Fruit fly (Drosophila melanogaster) whole organism, embryonic: ENCODE results near the gene CG7565.

Source experiments
- Aef1 ChIP-seq: fragments of 200-800 bp; sonication (Bioruptor generic); IDR thresholded peaks from 3 replicates; pipeline ENCODE4 v1.3.6; 2022; ENCODE audit warnings: missing biosample characterization, missing genetic modification characterization
- Antp ChIP-seq: fragments of 200-800 bp; sonication (Bioruptor generic); optimal IDR thresholded peaks from 3 replicates; lab custom pipeline; 2016; ENCODE audit warnings: missing biosample characterization, missing genetic modification characterization
- Atf3 ChIP-seq: fragments of 200-800 bp; sonication (Bioruptor generic); optimal IDR thresholded peaks from 3 replicates; lab custom pipeline; 2016; ENCODE audit warnings: missing biosample characterization, missing genetic modification characterization
- Atf6 ChIP-seq: fragments of 200-800 bp; sonication (Bioruptor generic); IDR thresholded peaks from 2 replicates; pipeline ENCODE4 v1.3.6; 2022; ENCODE audit warnings: missing biosample characterization, missing genetic modification characterization
- Awh ChIP-seq: fragments of 200-800 bp; sonication (Bioruptor generic); IDR thresholded peaks from 2 replicates; pipeline ENCODE4, ENCODE4 v1.3.6; 2022; ENCODE audit warnings: missing biosample characterization, missing genetic modification characterization
- Bteb2 ChIP-seq: fragments of 200-800 bp; sonication (Bioruptor generic); optimal IDR thresholded peaks from 2 replicates; lab custom pipeline; 2016; ENCODE audit warnings: missing biosample characterization, missing genetic modification characterization
- CG11085 ChIP-seq: fragments of 200-800 bp; sonication (Bioruptor generic); IDR thresholded peaks from 2 replicates; pipeline ENCODE4 v1.3.6; 2022; ENCODE audit warnings: missing biosample characterization, missing genetic modification characterization
- CG12155 ChIP-seq: fragments of 200-800 bp; sonication (Bioruptor generic); optimal IDR thresholded peaks from 3 replicates; lab custom pipeline; 2016; ENCODE audit warnings: missing biosample characterization, missing genetic modification characterization
- CG1233 ChIP-seq: fragments of 200-800 bp; sonication (Bioruptor generic); optimal IDR thresholded peaks from 4 replicates; lab custom pipeline; 2018; ENCODE audit warnings: missing biosample characterization, mild to moderate bottlenecking, missing genetic modification characterization
- CG12769 ChIP-seq: fragments of 200-800 bp; sonication (Bioruptor generic); optimal IDR thresholded peaks from 2 replicates; lab custom pipeline; 2019; ENCODE audit warnings: missing biosample characterization, mild to moderate bottlenecking, missing genetic modification characterization, moderate library complexity
- CG13894 ChIP-seq: fragments of 200-800 bp; sonication (Bioruptor generic); optimal IDR thresholded peaks from 3 replicates; lab custom pipeline; 2018; ENCODE audit warnings: missing biosample characterization, mild to moderate bottlenecking, missing genetic modification characterization, moderate library complexity
- CG16779 ChIP-seq: fragments of 200-800 bp; sonication (Bioruptor generic); IDR thresholded peaks from 2 replicates; pipeline ENCODE4 v1.3.6; 2022; ENCODE audit warnings: missing biosample characterization, missing genetic modification characterization
- CG17359 ChIP-seq: fragments of 200-800 bp; sonication (Bioruptor generic); optimal IDR thresholded peaks from 3 replicates; lab custom pipeline; 2018; ENCODE audit warnings: missing biosample characterization, mild to moderate bottlenecking, missing genetic modification characterization, moderate library complexity
- CG2116 ChIP-seq: fragments of 200-800 bp; sonication (Bioruptor generic); optimal IDR thresholded peaks from 3 replicates; lab custom pipeline; 2018; ENCODE audit warnings: missing biosample characterization, mild to moderate bottlenecking, missing genetic modification characterization
- CG2202 ChIP-seq: fragments of 200-800 bp; sonication (Bioruptor generic); optimal IDR thresholded peaks from 2 replicates; lab custom pipeline; 2018; ENCODE audit warnings: missing biosample characterization, mild to moderate bottlenecking, missing genetic modification characterization
- CG7839 ChIP-seq: fragments of 200-800 bp; sonication (Bioruptor generic); optimal IDR thresholded peaks from 3 replicates; lab custom pipeline; 2018; ENCODE audit warnings: missing biosample characterization, mild to moderate bottlenecking, missing genetic modification characterization, moderate library complexity
- CG7928 ChIP-seq: fragments of 200-800 bp; sonication (Bioruptor generic); optimal IDR thresholded peaks from 2 replicates; lab custom pipeline; 2017; ENCODE audit warnings: missing biosample characterization, mild to moderate bottlenecking, missing genetic modification characterization
- CG7963 ChIP-seq: fragments of 200-800 bp; sonication (Bioruptor generic); IDR thresholded peaks from 3 replicates; pipeline ENCODE4 v1.3.6; 2022; ENCODE audit warnings: missing biosample characterization, missing genetic modification characterization; ENCODE audit not compliant: partially characterized antibody
- CG8924 ChIP-seq: fragments of 200-800 bp; optimal IDR thresholded peaks from 3 replicates; lab custom pipeline; 2019; ENCODE audit warnings: missing biosample characterization, mild to moderate bottlenecking, missing genetic modification characterization, moderate library complexity
- D ChIP-seq, 2 experiments: fragments of 200-800 bp in 1 of 2; fragments of >200 bp in 1 of 2; sonication (Bioruptor generic) in 1 of 2; optimal IDR thresholded peaks; 2 replicates in 1 of 2; 3 replicates in 1 of 2; lab custom pipeline; 2017; ENCODE audit warnings: mild to moderate bottlenecking in 1 of 2, missing biosample characterization in 1 of 2, missing genetic modification characterization in 1 of 2, missing genetic modification reagents in 1 of 2
- E2f2 ChIP-seq: fragments of 200-800 bp; sonication (Bioruptor generic); IDR thresholded peaks from 2 replicates; pipeline ENCODE4 v1.3.6; 2022; ENCODE audit warnings: missing biosample characterization, missing genetic modification characterization
- ERR ChIP-seq: fragments of 200-800 bp; sonication (Bioruptor generic); optimal IDR thresholded peaks from 2 replicates; lab custom pipeline; 2016; ENCODE audit warnings: missing biosample characterization, missing genetic modification characterization
- Gsc ChIP-seq: fragments of 200-800 bp; sonication (Bioruptor generic); IDR thresholded peaks from 2 replicates; pipeline ENCODE4 v1.3.6; 2022; ENCODE audit warnings: missing biosample characterization, missing genetic modification characterization
- Hr39 ChIP-seq: fragments of >200 bp; optimal IDR thresholded peaks from 2 replicates; lab custom pipeline; 2017
- Hr78 ChIP-seq, 2 experiments: fragments of 200-800 bp in 1 of 2; fragments of >200 bp in 1 of 2; sonication (Bioruptor generic) in 1 of 2; optimal IDR thresholded peaks; 2 replicates each; lab custom pipeline; 2017 to 2019; ENCODE audit warnings: missing biosample characterization in 2 of 2, missing genetic modification characterization in 2 of 2, mild to moderate bottlenecking in 1 of 2, moderate library complexity in 1 of 2
- MESR4 ChIP-seq: fragments of 200-800 bp; sonication (Bioruptor generic); optimal IDR thresholded peaks from 2 replicates; lab custom pipeline; 2018; ENCODE audit warnings: missing biosample characterization, mild to moderate bottlenecking, missing genetic modification characterization, moderate library complexity
- Myb ChIP-seq: fragments of 200-800 bp; sonication (Bioruptor generic); optimal IDR thresholded peaks from 2 replicates; lab custom pipeline; 2016; ENCODE audit warnings: missing biosample characterization, missing genetic modification characterization
- NK7.1 ChIP-seq: fragments of 200-800 bp; sonication (Bioruptor generic); optimal IDR thresholded peaks from 3 replicates; lab custom pipeline; 2016; ENCODE audit warnings: missing biosample characterization, missing genetic modification characterization
- Oli ChIP-seq: fragments of 200-800 bp; sonication (Bioruptor generic); optimal IDR thresholded peaks from 2 replicates; lab custom pipeline; 2018; ENCODE audit warnings: missing biosample characterization, mild to moderate bottlenecking, missing genetic modification characterization, moderate library complexity
- Ptx1 ChIP-seq: fragments of 200-800 bp; sonication (Bioruptor generic); IDR thresholded peaks from 2 replicates; pipeline ENCODE4 v1.3.6; 2022; ENCODE audit warnings: missing biosample characterization, missing genetic modification characterization
- Six4 ChIP-seq: fragments of 200-800 bp; sonication (Bioruptor generic); optimal IDR thresholded peaks from 2 replicates; lab custom pipeline; 2016; ENCODE audit warnings: missing biosample characterization, missing genetic modification characterization
- Trl ChIP-seq, 3 experiments: fragments of >200 bp in 2 of 3; fragments of 200-800 bp in 1 of 3; sonication (Bioruptor generic) in 1 of 3; optimal IDR thresholded peaks; 2 replicates in 1 of 3; 3 replicates in 2 of 3; lab custom pipeline; 2016 to 2017; ENCODE audit warnings: missing biosample characterization in 1 of 3, missing genetic modification characterization in 1 of 3
- ac ChIP-seq: fragments of 200-800 bp; sonication (Bioruptor generic); optimal IDR thresholded peaks from 3 replicates; lab custom pipeline; 2017; ENCODE audit warnings: missing biosample characterization, mild to moderate bottlenecking, missing genetic modification characterization
- ase ChIP-seq: fragments of 200-800 bp; sonication (Bioruptor generic); IDR thresholded peaks from 3 replicates; pipeline ENCODE4 v1.3.6; 2022; ENCODE audit warnings: missing biosample characterization, missing genetic modification characterization
- ash1 ChIP-seq: fragments of 200-800 bp; sonication (Bioruptor generic); optimal IDR thresholded peaks from 2 replicates; lab custom pipeline; 2018; ENCODE audit warnings: missing biosample characterization, mild to moderate bottlenecking, missing genetic modification characterization
- bowl ChIP-seq: fragments of 200-800 bp; sonication (Bioruptor generic); IDR thresholded peaks from 2 replicates; pipeline ENCODE4 v1.3.6; 2022; ENCODE audit warnings: missing biosample characterization, missing genetic modification characterization
- br ChIP-seq: fragments of >200 bp; optimal IDR thresholded peaks from 2 replicates; lab custom pipeline; 2017
- chif ChIP-seq, 2 experiments: fragments of 200-800 bp; sonication (Bioruptor generic); optimal IDR thresholded peaks; 3 replicates each; lab custom pipeline; 2016; ENCODE audit warnings: missing biosample characterization in 2 of 2, missing genetic modification characterization in 2 of 2
- danr ChIP-seq: fragments of 200-800 bp; sonication (Bioruptor generic); IDR thresholded peaks from 2 replicates; pipeline ENCODE4 v1.3.6; 2022; ENCODE audit warnings: missing biosample characterization, missing genetic modification characterization
- disco-r ChIP-seq: fragments of 200-800 bp; sonication (Bioruptor generic); optimal IDR thresholded peaks from 2 replicates; lab custom pipeline; 2016; ENCODE audit warnings: missing biosample characterization, missing genetic modification characterization
- dpn ChIP-seq, 2 experiments: fragments of 200-800 bp; sonication (Bioruptor generic); optimal IDR thresholded peaks; 3 replicates each; lab custom pipeline; 2016; ENCODE audit warnings: missing biosample characterization in 2 of 2, missing genetic modification characterization in 2 of 2
- dysf ChIP-seq: fragments of 200-800 bp; sonication (Bioruptor generic); IDR thresholded peaks from 3 replicates; pipeline ENCODE4 v1.3.6; 2022; ENCODE audit warnings: missing biosample characterization, missing genetic modification characterization
- gce ChIP-seq: fragments of 200-800 bp; sonication (Bioruptor generic); IDR thresholded peaks from 3 replicates; pipeline ENCODE4 v1.3.6; 2022; ENCODE audit warnings: missing biosample characterization, missing genetic modification characterization
- lov ChIP-seq, 2 experiments: fragments of 200-800 bp in 1 of 2; fragments of >200 bp in 1 of 2; sonication (Bioruptor generic) in 1 of 2; IDR thresholded peaks in 1 of 2; optimal IDR thresholded peaks in 1 of 2; 2 replicates in 1 of 2; 3 replicates in 1 of 2; pipeline versions ENCODE4 v1.3.6 to Lab custom; 2017 to 2022; ENCODE audit warnings: missing biosample characterization in 1 of 2, missing genetic modification characterization in 1 of 2
- peb ChIP-seq: fragments of 200-800 bp; sonication (Bioruptor generic); IDR thresholded peaks from 2 replicates; pipeline ENCODE4 v1.3.6; 2022; ENCODE audit warnings: missing biosample characterization, missing genetic modification characterization
- pho ChIP-seq: fragments of 200-800 bp; sonication (Bioruptor generic); optimal IDR thresholded peaks from 2 replicates; lab custom pipeline; 2016; ENCODE audit warnings: missing biosample characterization, missing genetic modification characterization
- salm ChIP-seq: fragments of 200-800 bp; sonication (Bioruptor generic); optimal IDR thresholded peaks from 2 replicates; lab custom pipeline; 2018; ENCODE audit warnings: missing biosample characterization, mild to moderate bottlenecking, missing genetic modification characterization
- scrt ChIP-seq: fragments of 200-800 bp; sonication (Bioruptor generic); optimal IDR thresholded peaks from 2 replicates; lab custom pipeline; 2018; ENCODE audit warnings: missing biosample characterization, mild to moderate bottlenecking, missing genetic modification characterization, moderate library complexity
- sob ChIP-seq: fragments of 200-800 bp; sonication (Bioruptor generic); IDR thresholded peaks from 2 replicates; pipeline ENCODE4 v1.3.6; 2022; ENCODE audit warnings: missing biosample characterization, missing genetic modification characterization
- sug ChIP-seq: fragments of 200-800 bp; optimal IDR thresholded peaks from 2 replicates; lab custom pipeline; 2019; ENCODE audit warnings: missing biosample characterization, mild to moderate bottlenecking, missing genetic modification characterization, moderate library complexity
- toy ChIP-seq: fragments of 200-800 bp; sonication (Bioruptor generic); IDR thresholded peaks from 2 replicates; pipeline ENCODE4 v1.3.6; 2022; ENCODE audit warnings: missing biosample characterization, missing genetic modification characterization

Gene CG7565

DNA sequence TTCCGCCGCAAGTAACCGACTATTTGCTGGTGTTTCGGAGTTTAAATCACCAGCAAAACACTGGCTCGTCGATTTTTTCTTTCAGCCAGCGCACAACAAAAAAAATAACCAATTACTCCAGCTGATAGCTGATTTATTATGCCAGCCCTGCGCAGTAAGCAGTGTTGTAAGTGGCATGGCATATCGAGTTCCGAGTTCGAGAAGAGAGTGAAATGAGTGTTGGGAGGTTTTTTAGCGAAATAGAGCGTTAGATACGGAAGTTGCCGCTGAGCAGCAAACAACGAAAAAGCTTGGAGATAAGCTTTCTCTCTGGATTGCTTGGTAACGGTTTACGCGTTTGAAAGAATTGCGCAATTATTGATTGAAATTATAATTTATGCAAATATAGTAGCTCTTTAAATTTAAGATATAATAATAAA lies at the start of gene CG7565 (continued):
- TF ChIP-seq CG7839 (tag; lab: Kevin White, UChicago) (no peak), pho (peak; percentile 65), Hr78 (GFP tag; optimal IDR thresholded peaks at IDR 0.05; lab: Kevin White, UChicago) (no peak), ase (GFP tag; lab: Robert Waterston, UW) (no peak), CG17359 (peak; percentile 38), Antp (GFP tag; lab: Kevin White, UChicago) (peak; percentile 45), CG13894 (tag; lab: Kevin White, UChicago) (peak; percentile 30), NK7.1 (no peak), gce (GFP tag; lab: Robert Waterston, UW) (no peak), CG16779 (GFP tag; lab: Robert Waterston, UW) (no peak), Hr39 (no peak), ERR (GFP tag; lab: Kevin White, UChicago) (no peak), sob (GFP tag; lab: Robert Waterston, UW) (peak; percentile 58; the same call in 1 of the 2 replicates), sug (peak; percentile 65), Myb (GFP tag; lab: Kevin White, UChicago) (peak; percentile 77), ash1 (peak; percentile 43), Gsc (GFP tag; lab: Robert Waterston, UW) (no peak), peb (GFP tag; lab: Robert Waterston, UW) (no peak), D (optimal IDR thresholded peaks at IDR 0.05; lab: Kevin White, UChicago) (no peak), D (GFP tag; optimal IDR thresholded peaks at IDR 0.05; lab: Kevin White, UChicago) (no peak), E2f2 (peak; percentile 38; the same call in 1 of the 2 replicates), MESR4 (GFP tag; lab: Kevin White, UChicago) (peak; percentile 76), CG2116 (no peak), Ptx1 (no peak), CG12155 (peak; percentile 55), Six4 (GFP tag; lab: Kevin White, UChicago) (no peak), Atf3 (GFP tag; lab: Kevin White, UChicago) (no peak), CG7928 (GFP tag; lab: Kevin White, UChicago) (peak; percentile 93), br (lab: Kevin White, UChicago) (no peak), CG7963 (no peak), Oli (tag; lab: Kevin White, UChicago) (no peak), CG1233 (peak; percentile 12), CG12769 (tag; lab: Kevin White, UChicago) (peak; percentile 88), CG11085 (GFP tag; lab: Robert Waterston, UW) (no peak), Awh (GFP tag; lab: Robert Waterston, UW) (no peak), scrt (GFP tag; lab: Kevin White, UChicago) (peak; percentile 41), chif (GFP tag; optimal IDR thresholded peaks at IDR 0.05; lab: Kevin White, UChicago) (peak in 1 of 2 experiments; percentile 24), lov (optimal IDR thresholded peaks at IDR 0.05; lab: Kevin White, UChicago) (no peak), lov (GFP tag; IDR thresholded peaks at IDR 0.05; lab: Robert Waterston, UW) (no peak), Aef1 (GFP tag; lab: Robert Waterston, UW) (no peak), Atf6 (GFP tag; lab: Robert Waterston, UW) (peak; percentile 59; the same call in 1 of the 2 replicates), disco-r (GFP tag; lab: Kevin White, UChicago) (no peak), salm (tag; lab: Kevin White, UChicago) (peak; percentile 24), dpn (GFP tag; optimal IDR thresholded peaks at IDR 0.05; lab: Kevin White, UChicago) (peak; percentile 17 to 64), Trl (optimal IDR thresholded peaks at IDR 0.05; lab: Kevin White, UChicago) (peak; percentile 67 to 71), Trl (GFP tag; optimal IDR thresholded peaks at IDR 0.05; lab: Kevin White, UChicago) (peak; percentile 85), toy (GFP tag; lab: Robert Waterston, UW) (no peak), ac (GFP tag; lab: Kevin White, UChicago) (no peak), dysf (GFP tag; lab: Robert Waterston, UW) (no peak), danr (GFP tag; lab: Robert Waterston, UW) (no peak), CG8924 (peak; percentile 5), bowl (GFP tag; lab: Robert Waterston, UW) (no peak), Bteb2 (GFP tag; lab: Kevin White, UChicago) (peak; percentile 53), CG2202 (no peak)
